Fruit fly (Drosophila melanogaster) whole organism, embryonic: Measurements from ENCODE around the gene Srg3.

Experiments used
- Bdp1 ChIP-seq: fragments of 200-800 bp; sonication (Bioruptor generic); optimal IDR thresholded peaks from 3 replicates; lab custom pipeline; 2016; ENCODE audit warnings: missing biosample characterization, missing genetic modification characterization
- CG10431 ChIP-seq: fragments of 200-800 bp; sonication (Bioruptor generic); optimal IDR thresholded peaks from 3 replicates; lab custom pipeline; 2018; ENCODE audit warnings: missing biosample characterization, mild to moderate bottlenecking, missing genetic modification characterization
- CG12219 ChIP-seq: fragments of 200-800 bp; sonication (Bioruptor generic); optimal IDR thresholded peaks from 3 replicates; lab custom pipeline; 2018; ENCODE audit warnings: missing biosample characterization, mild to moderate bottlenecking, missing genetic modification characterization
- CG1233 ChIP-seq: fragments of 200-800 bp; sonication (Bioruptor generic); optimal IDR thresholded peaks from 4 replicates; lab custom pipeline; 2018; ENCODE audit warnings: missing biosample characterization, mild to moderate bottlenecking, missing genetic modification characterization
- CG13424 ChIP-seq: fragments of 200-800 bp; sonication (Bioruptor generic); optimal IDR thresholded peaks from 2 replicates; lab custom pipeline; 2019; ENCODE audit warnings: missing biosample characterization, mild to moderate bottlenecking, missing genetic modification characterization, moderate library complexity
- CG14965 ChIP-seq: fragments of 200-800 bp; sonication (Bioruptor generic); optimal IDR thresholded peaks from 2 replicates; lab custom pipeline; 2016; ENCODE audit warnings: missing biosample characterization, missing genetic modification characterization, borderline replicate concordance
- CG18262 ChIP-seq: fragments of 200-800 bp; optimal IDR thresholded peaks from 3 replicates; lab custom pipeline; 2019; ENCODE audit warnings: missing biosample characterization, mild to moderate bottlenecking, missing genetic modification characterization, moderate library complexity
- CG18619 ChIP-seq: fragments of 200-800 bp; sonication (Bioruptor generic); optimal IDR thresholded peaks from 3 replicates; lab custom pipeline; 2017; ENCODE audit warnings: missing biosample characterization, mild to moderate bottlenecking, missing genetic modification characterization
- CG2129 ChIP-seq: fragments of 200-800 bp; sonication (Bioruptor generic); IDR thresholded peaks from 2 replicates; pipeline ENCODE4 v1.3.6; 2022; ENCODE audit warnings: missing biosample characterization, missing genetic modification characterization; ENCODE audit not compliant: partially characterized antibody
- CG2199 ChIP-seq: fragments of 200-800 bp; sonication (Bioruptor generic); IDR thresholded peaks from 3 replicates; pipeline ENCODE4 v1.3.6; 2022; ENCODE audit warnings: missing biosample characterization, missing genetic modification characterization
- CG2678 ChIP-seq: fragments of 200-800 bp; sonication (Bioruptor generic); optimal IDR thresholded peaks from 3 replicates; lab custom pipeline; 2019; ENCODE audit warnings: missing biosample characterization, mild to moderate bottlenecking, missing genetic modification characterization, moderate library complexity
- CG30431 ChIP-seq: fragments of 200-800 bp; sonication (Bioruptor generic); optimal IDR thresholded peaks from 2 replicates; lab custom pipeline; 2017; ENCODE audit warnings: missing biosample characterization, missing genetic modification characterization
- CG32767 ChIP-seq: fragments of 200-800 bp; sonication (Bioruptor generic); IDR thresholded peaks from 2 replicates; pipeline ENCODE4 v1.3.6; 2022; ENCODE audit warnings: missing biosample characterization, missing genetic modification characterization
- CG32772 ChIP-seq: fragments of 200-800 bp; sonication (Bioruptor generic); IDR thresholded peaks from 2 replicates; pipeline ENCODE4 v1.3.6; 2022; ENCODE audit warnings: missing biosample characterization, missing genetic modification characterization
- CG34376 ChIP-seq: fragments of 200-800 bp; sonication (Bioruptor generic); optimal IDR thresholded peaks from 2 replicates; lab custom pipeline; 2018; ENCODE audit warnings: missing biosample characterization, mild to moderate bottlenecking, missing genetic modification characterization
- CG42726 ChIP-seq: fragments of 200-800 bp; sonication (Bioruptor generic); IDR thresholded peaks from 2 replicates; pipeline ENCODE4 v1.3.6; 2022; ENCODE audit warnings: missing biosample characterization, missing genetic modification characterization; ENCODE audit not compliant: partially characterized antibody
- CG4854 ChIP-seq: fragments of 200-800 bp; sonication (Bioruptor generic); optimal IDR thresholded peaks from 2 replicates; lab custom pipeline; 2016; ENCODE audit warnings: missing biosample characterization, missing genetic modification characterization, inconsistent platforms
- CG6175 ChIP-seq: fragments of 200-800 bp; sonication (Bioruptor generic); IDR thresholded peaks from 3 replicates; pipeline ENCODE4 v1.3.6; 2022; ENCODE audit warnings: missing biosample characterization, missing genetic modification characterization
- CG7839 ChIP-seq: fragments of 200-800 bp; sonication (Bioruptor generic); optimal IDR thresholded peaks from 3 replicates; lab custom pipeline; 2018; ENCODE audit warnings: missing biosample characterization, mild to moderate bottlenecking, missing genetic modification characterization, moderate library complexity
- CG9727 ChIP-seq: fragments of 200-800 bp; sonication (Bioruptor generic); optimal IDR thresholded peaks from 3 replicates; lab custom pipeline; 2017; ENCODE audit warnings: missing biosample characterization, mild to moderate bottlenecking, missing genetic modification characterization
- Doc3 ChIP-seq: fragments of 200-800 bp; sonication (Bioruptor generic); IDR thresholded peaks from 3 replicates; pipeline ENCODE4 v1.3.6; 2022; ENCODE audit warnings: missing biosample characterization, missing genetic modification characterization; ENCODE audit not compliant: partially characterized antibody
- Fer1 ChIP-seq: fragments of 200-800 bp; sonication (Bioruptor generic); optimal IDR thresholded peaks from 2 replicates; lab custom pipeline; 2017; ENCODE audit warnings: missing biosample characterization, mild to moderate bottlenecking, missing genetic modification characterization
- HLHmδ ChIP-seq: fragments of 200-800 bp; sonication (Bioruptor generic); optimal IDR thresholded peaks from 2 replicates; lab custom pipeline; 2018; ENCODE audit warnings: missing biosample characterization, mild to moderate bottlenecking, missing genetic modification characterization, moderate library complexity
- Max ChIP-seq: fragments of 200-800 bp; sonication (Bioruptor generic); optimal IDR thresholded peaks from 2 replicates; lab custom pipeline; 2016; ENCODE audit warnings: missing biosample characterization, mild to moderate bottlenecking, missing genetic modification characterization
- Pdp1 ChIP-seq, 2 experiments: fragments of 200-800 bp; sonication (Bioruptor generic); optimal IDR thresholded peaks; 3 replicates each; lab custom pipeline; 2016; ENCODE audit warnings: missing biosample characterization in 2 of 2, missing genetic modification characterization in 2 of 2, mild to moderate bottlenecking in 1 of 2, moderate library complexity in 1 of 2
- Poxn ChIP-seq: fragments of 200-800 bp; sonication (Bioruptor generic); IDR thresholded peaks from 2 replicates; pipeline ENCODE4 v1.3.6; 2022; ENCODE audit warnings: missing biosample characterization, missing genetic modification characterization
- Scr ChIP-seq: fragments of 200-800 bp; sonication (Bioruptor generic); IDR thresholded peaks from 2 replicates; pipeline ENCODE4 v1.3.6; 2022; ENCODE audit warnings: missing biosample characterization, missing genetic modification characterization; ENCODE audit not compliant: partially characterized antibody
- Trl ChIP-seq, 3 experiments: fragments of >200 bp in 2 of 3; fragments of 200-800 bp in 1 of 3; sonication (Bioruptor generic) in 1 of 3; optimal IDR thresholded peaks; 2 replicates in 1 of 3; 3 replicates in 2 of 3; lab custom pipeline; 2016 to 2017; ENCODE audit warnings: missing biosample characterization in 1 of 3, missing genetic modification characterization in 1 of 3
- Vsx1 ChIP-seq: fragments of 200-800 bp; sonication (Bioruptor generic); optimal IDR thresholded peaks from 2 replicates; lab custom pipeline; 2017; ENCODE audit warnings: missing biosample characterization, mild to moderate bottlenecking, missing genetic modification characterization, missing genetic modification reagents
- Xbp1 ChIP-seq: fragments of 200-800 bp; sonication (Bioruptor generic); optimal IDR thresholded peaks from 3 replicates; lab custom pipeline; 2016; ENCODE audit warnings: missing biosample characterization, mild to moderate bottlenecking, missing genetic modification characterization
- az2 ChIP-seq: fragments of 200-800 bp; sonication (Bioruptor generic); optimal IDR thresholded peaks from 3 replicates; lab custom pipeline; 2016; ENCODE audit warnings: missing biosample characterization, missing genetic modification characterization
- bsh ChIP-seq, 2 experiments: fragments of 200-800 bp; sonication (Bioruptor generic); optimal IDR thresholded peaks; 2 replicates each; lab custom pipeline; 2017 to 2018; ENCODE audit warnings: mild to moderate bottlenecking in 2 of 2, missing biosample characterization in 2 of 2, missing genetic modification characterization in 2 of 2, moderate library complexity in 1 of 2
- cas ChIP-seq: fragments of 200-800 bp; sonication (Bioruptor generic); IDR thresholded peaks from 2 replicates; pipeline ENCODE4 v1.3.6; 2022; ENCODE audit warnings: missing biosample characterization, missing genetic modification characterization
- dan ChIP-seq: fragments of 200-800 bp; sonication (Bioruptor generic); IDR thresholded peaks from 2 replicates; pipeline ENCODE4 v1.3.6; 2022; ENCODE audit warnings: missing biosample characterization, missing genetic modification characterization
- dmrt99B ChIP-seq: fragments of 200-800 bp; sonication (Bioruptor generic); optimal IDR thresholded peaks from 2 replicates; lab custom pipeline; 2018; ENCODE audit warnings: missing biosample characterization, mild to moderate bottlenecking, missing genetic modification characterization, moderate library complexity
- ems ChIP-seq: fragments of 200-800 bp; sonication (Bioruptor generic); optimal IDR thresholded peaks from 3 replicates; lab custom pipeline; 2016; ENCODE audit warnings: missing biosample characterization, missing genetic modification characterization
- gem ChIP-seq: fragments of 200-800 bp; sonication (Bioruptor generic); optimal IDR thresholded peaks from 2 replicates; lab custom pipeline; 2019; ENCODE audit warnings: missing biosample characterization, mild to moderate bottlenecking, missing genetic modification characterization, moderate library complexity
- gfzf ChIP-seq: fragments of 200-800 bp; sonication (Bioruptor generic); optimal IDR thresholded peaks from 2 replicates; lab custom pipeline; 2016; ENCODE audit warnings: missing biosample characterization, mild to moderate bottlenecking, missing genetic modification characterization, moderate library complexity
- ham ChIP-seq: fragments of 200-800 bp; sonication (Bioruptor generic); IDR thresholded peaks from 2 replicates; pipeline ENCODE4 v1.3.6; 2022; ENCODE audit warnings: missing biosample characterization, missing genetic modification characterization
- insv ChIP-seq, 2 experiments: fragments of 200-800 bp; sonication (Bioruptor generic); optimal IDR thresholded peaks; 3 replicates each; lab custom pipeline; 2016 to 2018; ENCODE audit warnings: missing biosample characterization in 2 of 2, missing genetic modification characterization in 2 of 2
- kni ChIP-seq: fragments of 200-800 bp; sonication (Bioruptor generic); optimal IDR thresholded peaks from 3 replicates; lab custom pipeline; 2017; ENCODE audit warnings: mild to moderate bottlenecking, missing biosample characterization, missing genetic modification reagents, missing genetic modification characterization
- lilli ChIP-seq: fragments of 200-800 bp; sonication (Bioruptor generic); optimal IDR thresholded peaks from 3 replicates; lab custom pipeline; 2016; ENCODE audit warnings: missing biosample characterization, missing genetic modification characterization
- pho ChIP-seq: fragments of 200-800 bp; sonication (Bioruptor generic); optimal IDR thresholded peaks from 2 replicates; lab custom pipeline; 2016; ENCODE audit warnings: missing biosample characterization, missing genetic modification characterization
- pita ChIP-seq: fragments of 200-800 bp; sonication (Bioruptor generic); optimal IDR thresholded peaks from 2 replicates; lab custom pipeline; 2017; ENCODE audit warnings: missing biosample characterization, mild to moderate bottlenecking, missing genetic modification characterization
- prd ChIP-seq, 3 experiments: fragments of >200 bp in 2 of 3; fragments of 200-800 bp in 1 of 3; sonication (Bioruptor generic) in 1 of 3; optimal IDR thresholded peaks in 2 of 3; IDR thresholded peaks in 1 of 3; 2 replicates in 2 of 3; 3 replicates in 1 of 3; pipeline versions ENCODE4 v1.3.6 to Lab custom; 2017 to 2022; ENCODE audit warnings: missing biosample characterization in 1 of 3, missing genetic modification characterization in 1 of 3
- sim ChIP-seq: fragments of 200-800 bp; sonication (Bioruptor generic); IDR thresholded peaks from 2 replicates; pipeline ENCODE4 v1.3.6; 2022; ENCODE audit warnings: missing biosample characterization, missing genetic modification characterization
- tin ChIP-seq: fragments of 200-800 bp; sonication (Bioruptor generic); optimal IDR thresholded peaks from 3 replicates; lab custom pipeline; 2016; ENCODE audit warnings: missing biosample characterization, missing genetic modification characterization
- tx ChIP-seq: fragments of 200-800 bp; sonication (Bioruptor generic); optimal IDR thresholded peaks from 2 replicates; lab custom pipeline; 2016; ENCODE audit warnings: missing biosample characterization, missing genetic modification characterization
- unc-4 ChIP-seq: fragments of 200-800 bp; sonication (Bioruptor generic); IDR thresholded peaks from 2 replicates; pipeline ENCODE4 v1.3.6; 2022; ENCODE audit warnings: missing biosample characterization, missing genetic modification characterization; ENCODE audit not compliant: partially characterized antibody

The Srg3 gene

DNA sequence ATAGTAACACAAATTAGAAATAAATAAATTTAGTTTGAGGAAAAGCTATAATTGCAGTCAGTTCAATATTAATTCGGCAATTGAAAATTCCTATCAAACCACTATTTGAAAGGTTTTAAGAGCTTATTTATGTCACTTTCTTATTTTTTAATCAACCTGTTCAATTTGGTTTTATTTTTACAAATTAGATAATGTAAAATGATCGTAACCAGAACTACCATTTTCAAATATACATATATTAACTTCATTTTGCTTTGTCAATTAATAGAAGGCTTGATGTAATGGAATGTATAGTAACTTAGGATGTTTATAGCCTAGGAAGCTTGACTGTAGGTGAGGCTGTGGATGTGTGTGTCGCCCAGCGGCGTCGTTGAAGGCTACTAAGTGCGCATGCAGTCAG lies 23.6 kb downstream of the Srg3 start (continued):
- TF ChIP-seq CG7839 (tag; lab: Kevin White, UChicago) (peak; percentile 57), pita (GFP tag; lab: Kevin White, UChicago) (no peak), bsh (GFP tag; optimal IDR thresholded peaks at IDR 0.05; lab: Kevin White, UChicago) (peak in 1 of 2 experiments; percentile 29), Xbp1 (GFP tag; lab: Kevin White, UChicago) (peak; percentile 11), Vsx1 (GFP tag; lab: Kevin White, UChicago) (no peak), unc-4 (GFP tag; lab: Robert Waterston, UW) (no peak), CG2199 (no peak), gem (tag; lab: Kevin White, UChicago) (peak; percentile 64), CG12219 (GFP tag; lab: Kevin White, UChicago) (no peak), CG4854 (GFP tag; lab: Kevin White, UChicago) (no peak), Doc3 (GFP tag; lab: Robert Waterston, UW) (no peak), az2 (GFP tag; lab: Kevin White, UChicago) (peak; percentile 15), HLHmδ (GFP tag; lab: Kevin White, UChicago) (no peak), Max (no peak), Fer1 (GFP tag; lab: Kevin White, UChicago) (peak; percentile 42), CG1233 (GFP tag; lab: Kevin White, UChicago) (peak; percentile 31), kni (GFP tag; lab: Kevin White, UChicago) (no peak), CG6175 (no peak), gfzf (GFP tag; lab: Kevin White, UChicago) (no peak), CG10431 (no peak), Poxn (no peak), CG13424 (tag; lab: Kevin White, UChicago) (peak; percentile 59), tin (GFP tag; lab: Kevin White, UChicago) (no peak), prd (optimal IDR thresholded peaks at IDR 0.05; lab: Kevin White, UChicago) (no peak), prd (GFP tag; IDR thresholded peaks at IDR 0.05; lab: Robert Waterston, UW) (0 out of 3 replicates have a peak, but pooled peaks have one; percentile 10), CG2678 (tag; lab: Kevin White, UChicago) (peak; percentile 75), cas (GFP tag; lab: Robert Waterston, UW) (no peak), CG30431 (GFP tag; lab: Kevin White, UChicago) (no peak), CG18262 (tag; lab: Kevin White, UChicago) (peak; percentile 28), CG32767 (GFP tag; lab: Robert Waterston, UW) (no peak), CG9727 (GFP tag; lab: Kevin White, UChicago) (peak; percentile 40), CG34376 (peak; percentile 37), tx (no peak), dan (no peak), lilli (peak; percentile 29), Bdp1 (GFP tag; lab: Kevin White, UChicago) (no peak), CG14965 (GFP tag; lab: Kevin White, UChicago) (no peak), pho (GFP tag; lab: Kevin White, UChicago) (peak; percentile 25), Trl (optimal IDR thresholded peaks at IDR 0.05; lab: Kevin White, UChicago) (no peak), Trl (GFP tag; optimal IDR thresholded peaks at IDR 0.05; lab: Kevin White, UChicago) (no peak), CG42726 (GFP tag; lab: Robert Waterston, UW) (no peak), insv (GFP tag; optimal IDR thresholded peaks at IDR 0.05; lab: Kevin White, UChicago) (no peak), Pdp1 (GFP tag; optimal IDR thresholded peaks at IDR 0.05; lab: Kevin White, UChicago) (no peak), dmrt99B (tag; lab: Kevin White, UChicago) (peak; percentile 60), ems (no peak), CG32772 (GFP tag; lab: Robert Waterston, UW) (no peak), sim (GFP tag; lab: Robert Waterston, UW) (no peak), CG2129 (GFP tag; lab: Robert Waterston, UW) (no peak), Scr (no peak), CG18619 (peak; percentile 26), ham (GFP tag; lab: Robert Waterston, UW) (no peak)
